Worm (Caenorhabditis elegans) whole organism, mixed stage, embryonic: ENCODE data around the gene tmem-120.

Source experiments
- ces-1 ChIP-seq: fragments of 150-350 bp; optimal IDR thresholded peaks from 2 replicates; lab custom pipeline; 2014; ENCODE audit warnings: missing biosample characterization, missing genetic modification reagents, missing genetic modification characterization
- elt-1 ChIP-seq: sonication (generic microtip); optimal IDR thresholded peaks from 2 replicates; lab custom pipeline; 2017; ENCODE audit warnings: missing genetic modification characterization, mild to moderate bottlenecking, missing compliant biosample characterization, antibody characterized with exemption, moderate library complexity, borderline replicate concordance; ENCODE audit not compliant: insufficient read depth
- hlh-1 ChIP-seq: fragments of 150-350 bp; optimal IDR thresholded peaks from 2 replicates; lab custom pipeline; 2014; ENCODE audit warnings: missing biosample characterization, missing genetic modification reagents, missing genetic modification characterization
- lsy-2 ChIP-seq: fragments of 150-350 bp; optimal IDR thresholded peaks from 2 replicates; lab custom pipeline; 2014; ENCODE audit warnings: missing biosample characterization, missing genetic modification characterization
- mep-1 ChIP-seq: fragments of 150-350 bp; optimal IDR thresholded peaks from 2 replicates; lab custom pipeline; 2017; ENCODE audit warnings: missing biosample characterization, missing genetic modification reagents, missing genetic modification characterization, inconsistent platforms
- nhr-12 ChIP-seq: fragments of 150-350 bp; optimal IDR thresholded peaks from 2 replicates; lab custom pipeline; 2014; ENCODE audit warnings: missing biosample characterization, missing genetic modification characterization
- nhr-76 ChIP-seq: sonication (generic microtip); optimal IDR thresholded peaks from 2 replicates; lab custom pipeline; 2017; ENCODE audit warnings: missing biosample characterization, missing genetic modification characterization
- snpc-4 ChIP-seq: fragments of 150-350 bp; optimal IDR thresholded peaks from 2 replicates; lab custom pipeline; 2014; ENCODE audit warnings: missing biosample characterization, missing genetic modification characterization
- sptf-1 ChIP-seq: sonication (generic microtip); optimal IDR thresholded peaks from 2 replicates; lab custom pipeline; 2017; ENCODE audit warnings: mild to moderate bottlenecking, missing genetic modification characterization, moderate library complexity, missing compliant biosample characterization
- unc-39 ChIP-seq: fragments of 150-350 bp; optimal IDR thresholded peaks from 2 replicates; lab custom pipeline; 2014; ENCODE audit warnings: missing biosample characterization, missing genetic modification characterization
- unc-62 ChIP-seq: fragments of 150-350 bp; optimal IDR thresholded peaks from 2 replicates; lab custom pipeline; 2014; ENCODE audit warnings: missing biosample characterization, missing genetic modification reagents, missing genetic modification characterization
- ztf-11 ChIP-seq: fragments of 150-350 bp; optimal IDR thresholded peaks from 2 replicates; lab custom pipeline; 2014; ENCODE audit warnings: missing biosample characterization, missing genetic modification characterization

DNA sequence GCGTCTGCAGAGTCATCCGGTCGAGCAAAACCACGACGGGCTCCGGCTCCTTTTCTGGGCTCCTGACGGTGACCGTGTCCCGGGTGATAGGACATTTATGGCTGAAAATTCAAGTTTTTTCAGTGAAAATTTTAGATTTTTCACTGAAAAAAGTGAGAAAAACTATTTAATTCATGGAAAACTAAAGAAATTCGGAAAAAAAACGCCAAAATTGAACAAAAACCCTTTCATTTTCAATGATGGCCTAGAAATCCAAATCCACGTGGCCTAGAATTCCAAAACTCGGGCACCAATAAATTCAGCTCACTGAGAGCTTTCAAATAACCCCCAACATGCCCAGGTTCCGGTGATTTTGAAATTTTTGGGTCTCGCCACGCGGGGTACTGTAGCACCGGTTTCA, 36.6 kb upstream of the tmem-120 start, which contains the start of gene ddx-35:
- TF ChIP-seq unc-62 (GFP tag; lab: Kevin White, UChicago) (no peak), nhr-12 (tag; lab: Kevin White, UChicago) (no peak), mep-1 (tag; lab: Kevin White, UChicago) (no peak), sptf-1 (no peak), elt-1 (tag; lab: Kevin White, UChicago) (no peak), ces-1 (GFP tag; lab: Kevin White, UChicago) (no peak), hlh-1 (tag; lab: Kevin White, UChicago) (no peak), nhr-76 (tag; lab: Kevin White, UChicago) (no peak), snpc-4 (tag; lab: Kevin White, UChicago) (no peak), ztf-11 (tag; lab: Kevin White, UChicago) (no peak), lsy-2 (no peak), unc-39 (tag; lab: Kevin White, UChicago) (no peak)
